Fruit fly (Drosophila melanogaster) Kc167 (cell line): ENCODE data around the gene CG17637.

ENCODE experiments used
- Sin3A ChIP-seq: fragments of >200 bp; optimal IDR thresholded peaks from 2 replicates; lab custom pipeline; 2018; ENCODE audit warnings: missing external identifiers
- h ChIP-seq: fragments of >200 bp; optimal IDR thresholded peaks from 3 replicates; lab custom pipeline; 2018; ENCODE audit warnings: missing external identifiers
- insv ChIP-seq: fragments of >200 bp; optimal IDR thresholded peaks from 3 replicates; lab custom pipeline; 2018; ENCODE audit warnings: missing external identifiers
- ttk ChIP-seq: sonication (Bioruptor generic); optimal IDR thresholded peaks from 2 replicates; lab custom pipeline; 2017; ENCODE audit warnings: missing external identifiers

- TF ChIP-seq ttk (lab: Kevin White, UChicago), result no peak
- no peak for TF ChIP-seq Sin3A (lab: Kevin White, UChicago)
- no peak for TF ChIP-seq insv
- no peak for TF ChIP-seq h (lab: Kevin White, UChicago)
These were observed 45.4 kb downstream of the CG17637 start for dm6 chr3L:20549358-20549757.
